Worm (Caenorhabditis elegans) whole organism, L3 larva: ENCODE data around the gene F12A10.9.

Source experiments
- ama-1 ChIP-seq: fragments of 150-350 bp; optimal IDR thresholded peaks from 2 replicates; lab custom pipeline; 2018
- ceh-9 ChIP-seq: sonication (generic microtip); optimal IDR thresholded peaks from 2 replicates; lab custom pipeline; 2018; ENCODE audit warnings: missing biosample characterization, missing genetic modification characterization
- nhr-11 ChIP-seq: fragments of 150-350 bp; optimal IDR thresholded peaks from 2 replicates; lab custom pipeline; 2014; ENCODE audit warnings: missing biosample characterization, missing genetic modification characterization
- nhr-77 ChIP-seq: fragments of 150-350 bp; optimal IDR thresholded peaks from 2 replicates; lab custom pipeline; 2014; ENCODE audit warnings: missing biosample characterization, missing genetic modification characterization
- tbx-2 ChIP-seq: sonication (generic microtip); optimal IDR thresholded peaks from 2 replicates; lab custom pipeline; 2016; ENCODE audit warnings: mild to moderate bottlenecking, missing genetic modification characterization, missing compliant biosample characterization
- ztf-4 ChIP-seq: fragments of 150-350 bp; optimal IDR thresholded peaks from 2 replicates; lab custom pipeline; 2014; ENCODE audit warnings: missing biosample characterization, missing genetic modification characterization

- TF ChIP-seq ama-1 (no peak), ztf-4 (tag; lab: Kevin White, UChicago) (no peak), ceh-9 (no peak), tbx-2 (tag; lab: Kevin White, UChicago) (no peak), nhr-77 (tag; lab: Kevin White, UChicago) (no peak), nhr-11 (tag; lab: Kevin White, UChicago) (no peak)
Observed at ce11 chrII:5465729-5466408, 32.6 kb upstream of the F12A10.9 start, which contains the start of gene clr-1.
